Fruit fly (Drosophila melanogaster) ovary, adult (tissue): ENCODE data around the gene natalisin.

ENCODE experiments used
- CG17801 ChIP-seq: fragments of 200-800 bp; optimal IDR thresholded peaks from 2 replicates; lab custom pipeline; 2019; ENCODE audit warnings: missing biosample characterization, mild to moderate bottlenecking, missing genetic modification characterization, moderate library complexity; ENCODE audit not compliant: partially characterized antibody

Gene natalisin

DNA sequence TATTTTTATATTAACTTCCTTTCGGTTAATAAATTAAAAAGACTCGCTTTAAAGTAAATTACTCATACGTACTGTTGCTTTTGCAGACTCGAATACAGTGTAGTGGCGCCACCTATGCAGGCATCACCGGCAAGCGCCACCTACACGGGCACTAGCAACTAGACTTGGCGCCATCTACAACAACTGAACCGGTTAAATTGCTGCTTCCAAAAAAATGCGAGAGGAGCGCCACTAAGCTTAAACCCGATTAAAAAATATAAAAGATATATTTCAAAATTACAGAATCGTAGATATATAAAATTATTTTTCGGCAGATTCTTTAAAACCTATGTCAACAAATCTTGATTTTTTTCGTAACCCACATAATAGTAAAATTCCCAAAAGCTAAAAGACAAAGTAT, 27.1 kb upstream of the natalisin start:
- TF ChIP-seq CG17801 (GFP tag; lab: Kevin White, UChicago) = no peak

DNA sequence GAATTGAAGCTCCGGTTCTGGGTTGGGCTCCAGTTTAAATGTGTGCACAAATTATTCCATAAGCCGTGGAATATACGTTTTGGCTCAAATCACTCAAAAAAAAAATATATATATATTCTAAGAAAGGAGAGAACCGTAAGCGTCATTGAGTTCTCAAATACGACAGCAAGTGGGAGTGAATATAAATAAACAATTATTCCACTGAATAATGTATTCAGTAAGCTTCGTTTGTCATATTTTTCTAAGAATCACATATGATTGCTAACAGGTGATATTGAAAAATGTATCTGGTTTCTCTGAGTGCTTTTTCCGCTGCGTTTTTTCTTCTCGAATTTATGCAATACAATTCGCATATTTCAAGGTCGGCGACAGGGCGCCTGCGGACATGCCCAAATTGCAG, 20.5 kb upstream of the natalisin start:
- TF ChIP-seq CG17801 (GFP tag; lab: Kevin White, UChicago) = no peak

DNA sequence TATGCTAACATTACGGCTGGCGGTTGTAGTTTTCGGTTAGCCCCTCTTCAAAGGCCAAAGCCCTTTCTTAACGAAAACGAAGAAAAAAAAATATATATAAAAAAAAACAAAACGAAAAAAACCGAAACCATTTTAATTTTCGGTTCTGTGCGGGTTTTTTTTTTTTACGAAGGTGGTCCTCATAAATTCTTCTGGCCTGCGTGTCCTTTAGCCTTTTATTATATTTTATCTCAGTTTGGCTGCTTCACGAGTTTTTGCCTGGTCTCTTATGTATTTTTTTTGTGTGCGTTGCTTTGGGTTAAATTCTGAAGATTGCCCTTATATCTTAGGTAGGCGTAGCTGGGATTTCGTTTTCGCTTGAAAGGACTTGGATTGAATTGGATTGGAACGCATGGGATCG, 19.8 kb upstream of the natalisin start:
- TF ChIP-seq CG17801 (GFP tag; lab: Kevin White, UChicago) = no peak

dm6 chr3R:14399375-14399774, 19.0 kb upstream of the natalisin start:
- no peak for TF ChIP-seq CG17801 (GFP tag; lab: Kevin White, UChicago)

- TF ChIP-seq CG17801 (GFP tag; lab: Kevin White, UChicago) = no peak
Observed at dm6 chr3R:14405312-14405711, 13.1 kb upstream of the natalisin start.

DNA sequence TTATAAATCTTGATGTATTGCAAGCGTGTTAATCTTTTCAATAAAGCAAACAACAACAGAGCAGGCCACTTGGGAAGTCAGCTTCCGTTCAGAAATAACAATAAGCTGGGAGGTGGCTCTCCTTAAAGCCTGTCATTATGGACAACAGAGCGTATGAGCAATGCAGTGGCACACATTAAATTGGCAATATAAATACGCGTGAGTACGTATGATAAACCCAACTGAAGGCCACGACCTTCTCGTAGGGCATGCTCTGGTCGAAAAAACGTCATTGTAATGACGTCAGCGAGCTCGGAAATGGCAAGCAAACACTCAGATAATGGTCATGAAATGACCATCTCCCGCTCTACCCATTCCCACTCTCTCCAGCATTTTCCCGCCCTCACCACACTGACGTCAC, 11.7 kb upstream of the natalisin start:
- TF ChIP-seq CG17801 (GFP tag; lab: Kevin White, UChicago) = no peak

dm6 chr3R:14410396-14410795, 8.0 kb upstream of the natalisin start:
- TF ChIP-seq CG17801 (GFP tag; lab: Kevin White, UChicago) = no peak

DNA sequence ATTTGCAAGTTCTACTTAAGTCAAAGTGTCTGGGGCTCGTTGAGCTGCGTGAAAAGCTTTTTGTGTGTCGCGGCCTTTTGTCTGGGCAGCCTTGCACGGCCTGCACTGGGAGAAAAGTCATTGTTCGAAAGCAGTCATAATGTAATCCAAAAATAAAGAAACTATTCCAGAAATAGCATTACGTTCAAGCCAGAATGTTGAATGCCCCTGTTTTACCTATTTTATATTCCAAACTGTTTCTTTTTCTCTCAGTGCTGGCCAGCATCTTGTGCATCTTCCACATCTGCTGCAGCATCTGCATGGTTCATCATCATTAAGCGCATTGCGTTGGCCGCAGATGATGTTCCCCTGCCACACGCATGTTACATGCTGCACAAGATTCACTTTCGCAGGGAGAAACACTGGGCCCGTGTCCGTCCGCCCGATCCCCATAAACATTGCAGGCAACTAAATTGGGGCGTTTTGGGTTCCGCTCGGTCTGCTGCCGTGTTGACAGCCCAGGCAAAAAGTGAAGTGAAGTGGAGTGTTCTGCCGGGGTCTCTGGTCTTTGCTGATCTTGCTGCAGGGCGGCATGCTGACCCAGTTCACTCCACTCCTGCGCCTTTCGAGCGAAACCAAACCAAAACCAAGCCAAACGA, 4.9 kb upstream of the natalisin start:
- no peak for TF ChIP-seq CG17801 (GFP tag; lab: Kevin White, UChicago)

DNA sequence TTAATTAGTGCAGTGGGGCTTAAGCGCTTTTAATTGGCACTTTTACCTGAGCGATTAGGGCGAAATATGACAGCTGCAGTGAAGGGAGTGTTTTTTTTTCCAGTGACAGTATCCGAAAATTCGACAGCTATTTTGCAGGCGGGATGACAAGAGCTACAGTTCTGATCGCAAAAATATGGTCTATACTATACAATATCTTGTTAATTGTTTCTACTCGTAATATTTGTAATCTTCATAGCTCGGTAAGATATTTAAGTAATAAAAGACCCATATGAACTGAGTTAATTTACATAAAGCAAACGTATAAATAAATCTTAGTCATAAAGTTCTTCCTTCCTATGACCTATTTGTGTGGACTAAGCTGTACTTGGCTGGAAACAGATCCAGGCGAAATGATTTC, 4.1 kb upstream of the natalisin start:
- no peak for TF ChIP-seq CG17801 (GFP tag; lab: Kevin White, UChicago)

DNA sequence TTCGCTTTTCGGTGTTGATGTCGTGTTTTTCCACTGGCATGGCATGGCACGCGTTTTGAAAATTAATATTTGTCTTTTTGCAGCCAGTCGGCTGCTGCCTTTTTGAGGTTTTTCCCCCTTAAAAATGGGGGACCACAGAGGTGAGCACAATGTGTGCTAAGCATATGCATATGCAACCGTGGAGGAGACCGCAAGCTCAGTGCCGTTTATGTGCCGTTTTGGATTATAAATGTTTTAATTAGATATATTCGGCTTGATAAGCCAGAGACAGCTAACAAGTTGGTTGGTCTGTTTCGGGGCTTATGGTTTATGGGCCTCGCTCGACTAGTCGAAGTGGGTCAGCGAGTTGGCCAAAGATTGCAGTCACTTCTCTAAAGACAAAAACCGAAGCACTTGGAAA, 3.5 kb upstream of the natalisin start:
- no peak for TF ChIP-seq CG17801 (GFP tag; lab: Kevin White, UChicago)

- TF ChIP-seq CG17801 (GFP tag; lab: Kevin White, UChicago) = no peak
Observed at dm6 chr3R:14415679-14416078, 2.7 kb upstream of the natalisin start.

- TF ChIP-seq CG17801 (GFP tag; lab: Kevin White, UChicago) = no peak
Observed at dm6 chr3R:14419386-14420043, 1.1 kb downstream of the natalisin start.

DNA sequence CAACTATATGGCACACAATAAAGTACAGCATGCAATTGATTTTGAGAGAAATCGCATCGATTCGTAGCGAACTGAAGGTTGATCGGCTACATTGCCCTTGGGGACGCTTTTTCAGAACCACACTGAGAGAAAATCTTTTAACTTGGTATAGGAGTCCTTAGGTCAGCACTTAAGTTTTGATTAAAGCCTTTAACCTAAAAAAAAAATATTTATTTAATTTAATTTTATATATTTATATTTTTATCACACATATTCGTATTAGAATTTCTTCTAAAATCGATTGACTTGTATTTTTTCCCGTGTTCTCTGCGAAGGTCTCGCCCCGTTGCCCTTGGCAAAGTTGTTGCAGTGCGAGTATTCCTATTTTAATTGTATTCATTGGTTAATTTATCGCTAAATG, 3.4 kb downstream of the natalisin start:
- TF ChIP-seq CG17801 (GFP tag; lab: Kevin White, UChicago) = no peak

DNA sequence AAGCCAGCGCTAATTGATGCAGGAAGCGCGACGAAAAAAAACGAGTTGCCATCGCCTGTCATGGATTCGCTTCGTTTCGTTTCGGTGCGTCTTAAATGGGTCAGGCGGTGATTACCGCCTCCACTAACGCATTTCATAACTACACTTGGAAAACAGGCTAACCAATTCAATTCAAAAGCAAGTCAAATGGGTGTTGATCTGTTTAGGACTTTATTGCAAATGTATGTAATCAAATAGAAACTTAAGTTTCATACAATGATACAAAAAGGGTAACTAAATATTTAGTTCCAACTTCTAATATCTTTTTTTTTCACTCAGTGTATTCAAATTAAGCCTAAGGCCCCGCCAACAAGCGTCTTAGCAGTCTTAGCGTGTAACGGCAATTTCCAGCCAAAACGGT, 6.4 kb downstream of the natalisin start:
- no peak for TF ChIP-seq CG17801 (GFP tag; lab: Kevin White, UChicago)

- TF ChIP-seq CG17801 (GFP tag; lab: Kevin White, UChicago) = no peak
Observed at dm6 chr3R:14425483-14425882, 7.1 kb downstream of the natalisin start.

dm6 chr3R:14426524-14426923, 8.1 kb downstream of the natalisin start:
- TF ChIP-seq CG17801 (GFP tag; lab: Kevin White, UChicago) = no peak
